Worm (Caenorhabditis elegans) whole organism, L4/young adult: ENCODE data around the gene F49C5.7.

Experiments used
- W03F9.2 ChIP-seq: fragments of 150-350 bp; optimal IDR thresholded peaks from 2 replicates; lab custom pipeline; 2014; ENCODE audit warnings: missing biosample characterization, missing genetic modification characterization
- him-1 ChIP-seq: sonication (generic microtip); optimal IDR thresholded peaks from 2 replicates; lab custom pipeline; 2016; ENCODE audit warnings: missing genotype, missing genetic modification reagents, missing genetic modification characterization, missing compliant biosample characterization

DNA sequence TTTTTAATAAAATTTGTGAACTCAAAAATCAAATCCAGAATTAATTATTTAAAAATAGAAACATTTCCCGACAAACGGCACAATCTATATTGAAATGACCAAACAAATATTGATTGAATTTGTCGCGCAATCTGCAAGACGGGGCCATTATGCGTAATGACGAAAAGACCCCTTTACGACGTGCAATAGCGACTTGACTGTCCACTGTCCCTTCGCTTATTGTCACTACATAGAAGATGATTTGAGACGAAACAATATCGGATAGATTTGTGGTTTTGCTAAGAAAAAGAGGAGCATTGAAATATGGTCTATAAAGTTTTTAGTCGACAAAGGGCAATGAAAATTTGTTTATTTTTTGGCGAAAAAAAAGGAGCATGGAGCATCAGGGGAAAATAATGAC lies 15.0 kb upstream of the F49C5.7 start:
- no peak for TF ChIP-seq him-1 (tag; lab: Kevin White, UChicago)
- TF ChIP-seq W03F9.2 (tag; lab: Kevin White, UChicago): no peak
